Worm (Caenorhabditis elegans): ENCODE results near the gene K09C4.5.

ce11 chrX:3290147-3290546 lies 7.7 kb downstream of the K09C4.5 start:
- no peak for TF ChIP-seq skn-1 (tag; optimal IDR thresholded peaks at IDR 0.05)
- TF ChIP-seq elt-1 (tag; optimal IDR thresholded peaks at IDR 0.05): no peak
- no peak for TF ChIP-seq egl-27 (tag; optimal IDR thresholded peaks at IDR 0.05)
- no peak for TF ChIP-seq mdl-1 (tag; optimal IDR thresholded peaks at IDR 0.05)
- no peak for TF ChIP-seq aly-2 (tag; optimal IDR thresholded peaks at IDR 0.05)
- TF ChIP-seq alr-1 (tag; optimal IDR thresholded peaks at IDR 0.05): no peak
- TF ChIP-seq nhr-11 (tag; optimal IDR thresholded peaks at IDR 0.05): no peak
- TF ChIP-seq Y55F3AM.14 (GFP tag; optimal IDR thresholded peaks at IDR 0.05): no peak

Data from whole organism, L2 larva.